Worm (Caenorhabditis elegans) whole organism, L3 larva: Measurements from ENCODE around the gene srx-29.

Experiments used
- ceh-82 ChIP-seq: fragments of 150-350 bp; optimal IDR thresholded peaks from 2 replicates; lab custom pipeline; 2014; ENCODE audit warnings: missing biosample characterization, missing genetic modification characterization
- pha-4 ChIP-seq: fragments of 150-350 bp; optimal IDR thresholded peaks from 2 replicates; lab custom pipeline; 2014; ENCODE audit warnings: missing biosample characterization, missing genetic modification reagents, missing genetic modification characterization

ce11 chrV:15732209-15732608 lies 34.2 kb upstream of the srx-29 start, which contains the start of gene str-38:
- TF ChIP-seq pha-4 (tag; lab: Kevin White, UChicago) (no peak), ceh-82 (tag; lab: Kevin White, UChicago) (no peak)
